Worm (Caenorhabditis elegans) whole organism, mixed stage, embryonic: ENCODE data around the gene fbxa-28.

Experiments
- ces-1 ChIP-seq: fragments of 150-350 bp; optimal IDR thresholded peaks from 2 replicates; lab custom pipeline; 2014; ENCODE audit warnings: missing biosample characterization, missing genetic modification reagents, missing genetic modification characterization
- nhr-237 ChIP-seq: fragments of 150-350 bp; optimal IDR thresholded peaks from 2 replicates; lab custom pipeline; 2014; ENCODE audit warnings: missing biosample characterization, missing genetic modification characterization
- nhr-28 ChIP-seq: fragments of 150-350 bp; optimal IDR thresholded peaks from 2 replicates; lab custom pipeline; 2014; ENCODE audit warnings: missing biosample characterization, missing genetic modification characterization
- unc-62 ChIP-seq: fragments of 150-350 bp; optimal IDR thresholded peaks from 2 replicates; lab custom pipeline; 2014; ENCODE audit warnings: missing biosample characterization, missing genetic modification reagents, missing genetic modification characterization
- ztf-11 ChIP-seq: fragments of 150-350 bp; optimal IDR thresholded peaks from 2 replicates; lab custom pipeline; 2014; ENCODE audit warnings: missing biosample characterization, missing genetic modification characterization

- TF ChIP-seq ztf-11 (tag; lab: Kevin White, UChicago) (no peak), unc-62 (GFP tag; lab: Kevin White, UChicago) (no peak), nhr-28 (tag; lab: Kevin White, UChicago) (no peak), ces-1 (GFP tag; lab: Kevin White, UChicago) (no peak), nhr-237 (no peak)
Observed at ce11 chrIII:1342488-1342887, 44.8 kb downstream of the fbxa-28 start, which contains the start of gene fbxa-26.
